3 worm cellular contexts compared by ENCODE assay signal in the genomic region with DNA sequence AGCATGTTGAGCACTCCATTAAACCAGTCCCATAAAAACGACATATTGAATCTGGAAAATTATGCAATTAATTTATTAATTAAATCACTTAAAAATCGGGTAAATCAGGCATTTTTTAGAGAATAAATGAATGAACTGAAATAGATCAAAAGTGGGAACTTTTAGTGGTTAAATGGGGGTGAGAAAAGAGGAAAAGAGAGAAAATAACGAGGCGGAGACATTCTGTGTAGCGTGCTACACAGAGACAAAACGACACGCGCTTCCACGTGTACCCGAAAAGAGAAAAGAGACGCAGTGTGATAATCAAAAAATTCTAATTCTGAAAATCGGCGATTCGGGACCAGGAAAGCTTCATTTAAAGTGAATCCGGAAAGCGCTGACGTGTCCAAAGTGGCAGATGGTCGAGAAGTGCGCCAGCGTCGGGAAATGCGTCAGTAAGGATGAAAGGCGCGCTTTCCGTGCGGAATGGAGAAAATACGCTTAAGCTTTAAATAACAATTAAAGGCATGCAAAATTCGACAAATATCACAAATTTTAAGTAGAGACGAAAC.
TF ChIP-seq lines count a peak whose summit lies in the region.

A gene (minus strand): TSS at position 51 of the 551 bp plus-strand sequence.

TF ChIP-seq in whole organism, L1 larva, 84 proteins besides CTCF, POLR2A, EP300 and RAD21 (continued from another document and continues in another):
- TF ChIP-seq unc-98 (GFP tag; IDR thresholded peaks at IDR 0.05; lab: Robert Waterston, UW) (no peak), ces-1 (GFP tag; optimal IDR thresholded peaks at IDR 0.05; lab: Kevin White, UChicago) (no peak), hpl-2 (GFP tag; optimal IDR thresholded peaks at IDR 0.05; lab: Kevin White, UChicago) (peak; percentile 52), hlh-4 (tag; optimal IDR thresholded peaks at IDR 0.05; lab: Kevin White, UChicago) (no peak), sox-4 (tag; optimal IDR thresholded peaks at IDR 0.05; lab: Kevin White, UChicago) (peak; percentile 60), nhr-76 (tag; optimal IDR thresholded peaks at IDR 0.05; lab: Kevin White, UChicago) (no peak), nhr-237 (tag; optimal IDR thresholded peaks at IDR 0.05; lab: Kevin White, UChicago) (peak; percentile 41), efl-1 (optimal IDR thresholded peaks at IDR 0.05; lab: Kevin White, UChicago) (peak; percentile 80 to 85), efl-1 (GFP tag; optimal IDR thresholded peaks at IDR 0.05 in 1 of 2; lab: Kevin White, UChicago) (peak; percentile 76 to 98), elt-2 (tag; optimal IDR thresholded peaks at IDR 0.05; lab: Kevin White, UChicago) (peak; percentile 29), elt-3 (tag; optimal IDR thresholded peaks at IDR 0.05; lab: Kevin White, UChicago) (peak in 2 of 6 experiments; percentile 13 to 27), ceh-63 (GFP tag; optimal IDR thresholded peaks at IDR 0.05; lab: Kevin White, UChicago) (no peak), jun-1 (tag; optimal IDR thresholded peaks at IDR 0.05; lab: Kevin White, UChicago) (peak; percentile 69), F16B12.6 (tag; optimal IDR thresholded peaks at IDR 0.05; lab: Kevin White, UChicago) (peak; percentile 60), nhr-85 (tag; lab: Kevin White, UChicago) (peak; percentile 85), irx-1 (tag; optimal IDR thresholded peaks at IDR 0.05; lab: Kevin White, UChicago) (peak; percentile 85), tlp-1 (tag; optimal IDR thresholded peaks at IDR 0.05; lab: Kevin White, UChicago) (no peak), aly-2 (tag; optimal IDR thresholded peaks at IDR 0.05; lab: Kevin White, UChicago) (peak; percentile 62), alr-1 (tag; optimal IDR thresholded peaks at IDR 0.05; lab: Kevin White, UChicago; ENCODE audit: borderline replicate concordance) (no peak), ets-5 (GFP tag; IDR thresholded peaks at IDR 0.05; lab: Robert Waterston, UW) (no peak), lin-39 (tag; optimal IDR thresholded peaks at IDR 0.05; lab: Kevin White, UChicago) (peak; percentile 74), unc-30 (tag; optimal IDR thresholded peaks at IDR 0.05; lab: Kevin White, UChicago) (no peak), C16A3.4 (tag; optimal IDR thresholded peaks at IDR 0.05; lab: Kevin White, UChicago) (peak; percentile 73), vab-15 (tag; optimal IDR thresholded peaks at IDR 0.05; lab: Kevin White, UChicago) (no peak), grh-1 (GFP tag; IDR thresholded peaks at IDR 0.05; lab: Robert Waterston, UW) (peak; percentile 79), blmp-1 (tag; optimal IDR thresholded peaks at IDR 0.05; lab: Kevin White, UChicago) (peak; percentile 45), nhr-28 (tag; optimal IDR thresholded peaks at IDR 0.05; lab: Kevin White, UChicago) (no peak), dsc-1 (tag; optimal IDR thresholded peaks at IDR 0.05; lab: Kevin White, UChicago) (peak; percentile 91), nhr-71 (tag; optimal IDR thresholded peaks at IDR 0.05; lab: Kevin White, UChicago) (peak; percentile 93), lin-35 (GFP tag; optimal IDR thresholded peaks at IDR 0.05; lab: Kevin White, UChicago) (peak; percentile 82 to 87), unc-62 (GFP tag; optimal IDR thresholded peaks at IDR 0.05; lab: Kevin White, UChicago) (no peak), zip-4 (GFP tag; optimal IDR thresholded peaks at IDR 0.05; lab: Kevin White, UChicago) (peak; percentile 59), zag-1 (tag; optimal IDR thresholded peaks at IDR 0.05; lab: Kevin White, UChicago) (no peak), C04F5.9 (tag; optimal IDR thresholded peaks at IDR 0.05; lab: Kevin White, UChicago) (peak; percentile 35), sptf-1 (tag; optimal IDR thresholded peaks at IDR 0.05; lab: Kevin White, UChicago) (no peak), egl-13 (tag; optimal IDR thresholded peaks at IDR 0.05; lab: Kevin White, UChicago) (peak; percentile 85), fkh-10 (GFP tag; optimal IDR thresholded peaks at IDR 0.05; lab: Kevin White, UChicago) (peak; percentile 54), nhr-84 (tag; optimal IDR thresholded peaks at IDR 0.05; lab: Kevin White, UChicago) (no peak), hlh-17 (GFP tag; optimal IDR thresholded peaks at IDR 0.05; lab: Kevin White, UChicago; ENCODE audit: borderline replicate concordance) (no peak), egl-27 (tag; optimal IDR thresholded peaks at IDR 0.05; lab: Kevin White, UChicago) (no peak), mdl-1 (tag; optimal IDR thresholded peaks at IDR 0.05; lab: Kevin White, UChicago) (peak in 1 of 2 experiments; percentile 45), xbp-1 (tag; optimal IDR thresholded peaks at IDR 0.05; lab: Kevin White, UChicago) (peak; percentile 93)

TF ChIP-seq in whole organism, L3 larva, 47 proteins besides CTCF, POLR2A, EP300 and RAD21 (continued from another document):
- peak; percentile 49 for TF ChIP-seq skn-1 (tag; optimal IDR thresholded peaks at IDR 0.05; lab: Kevin White, UChicago)
- no peak for TF ChIP-seq elt-3 (tag; optimal IDR thresholded peaks at IDR 0.05; lab: Kevin White, UChicago)
- TF ChIP-seq mdl-1 (tag; optimal IDR thresholded peaks at IDR 0.05; lab: Kevin White, UChicago), result peak; percentile 65
- TF ChIP-seq fkh-2 (tag; optimal IDR thresholded peaks at IDR 0.05; lab: Kevin White, UChicago), result no peak
- peak; percentile 55 for TF ChIP-seq nhr-25 (tag; optimal IDR thresholded peaks at IDR 0.05; lab: Kevin White, UChicago)
- peak; percentile 40 for TF ChIP-seq R02D3.7 (tag; optimal IDR thresholded peaks at IDR 0.05; lab: Kevin White, UChicago)
- TF ChIP-seq ztf-4 (tag; optimal IDR thresholded peaks at IDR 0.05; lab: Kevin White, UChicago), result peak; percentile 65
- no peak for TF ChIP-seq elt-1 (tag; optimal IDR thresholded peaks at IDR 0.05; lab: Kevin White, UChicago)
- no peak for TF ChIP-seq aly-2 (tag; optimal IDR thresholded peaks at IDR 0.05; lab: Kevin White, UChicago)
- no peak for TF ChIP-seq ama-1 (optimal IDR thresholded peaks at IDR 0.05; lab: Kevin White, UChicago)
- no peak for TF ChIP-seq eor-1 (tag; optimal IDR thresholded peaks at IDR 0.05; lab: Kevin White, UChicago)
- TF ChIP-seq egl-27 (tag; optimal IDR thresholded peaks at IDR 0.05; lab: Kevin White, UChicago), result no peak
- TF ChIP-seq nhr-237 (tag; optimal IDR thresholded peaks at IDR 0.05; lab: Kevin White, UChicago), result no peak
- TF ChIP-seq lin-15B (tag; optimal IDR thresholded peaks at IDR 0.05; lab: Kevin White, UChicago), result peak; percentile 82
- peak; percentile 66 for TF ChIP-seq snpc-4 (tag; optimal IDR thresholded peaks at IDR 0.05; lab: Kevin White, UChicago)
- TF ChIP-seq nfya-1 (tag; optimal IDR thresholded peaks at IDR 0.05; lab: Kevin White, UChicago; ENCODE audit: insufficient read depth), result peak; percentile 70
- no peak for TF ChIP-seq ztf-11 (tag; optimal IDR thresholded peaks at IDR 0.05; lab: Kevin White, UChicago)
- TF ChIP-seq nhr-43 (tag; optimal IDR thresholded peaks at IDR 0.05; lab: Kevin White, UChicago; ENCODE audit: poor library complexity, severe bottlenecking), result peak; percentile 69
- no peak for TF ChIP-seq unc-39 (tag; optimal IDR thresholded peaks at IDR 0.05; lab: Kevin White, UChicago)
- TF ChIP-seq nhr-67 (tag; optimal IDR thresholded peaks at IDR 0.05; lab: Kevin White, UChicago), result no peak
- TF ChIP-seq nhr-12 (tag; optimal IDR thresholded peaks at IDR 0.05; lab: Kevin White, UChicago), result no peak
- no peak for TF ChIP-seq unc-62 (GFP tag; optimal IDR thresholded peaks at IDR 0.05; lab: Kevin White, UChicago)
- TF ChIP-seq ZK546.5 (tag; optimal IDR thresholded peaks at IDR 0.05; lab: Kevin White, UChicago), result no peak
- peak; percentile 60 for TF ChIP-seq elt-2 (tag; optimal IDR thresholded peaks at IDR 0.05; lab: Kevin White, UChicago)
- no peak for TF ChIP-seq sea-2 (GFP tag; optimal IDR thresholded peaks at IDR 0.05; lab: Kevin White, UChicago)
- TF ChIP-seq lin-39 (tag; optimal IDR thresholded peaks at IDR 0.05; lab: Kevin White, UChicago), result peak; percentile 45
- TF ChIP-seq hmg-11 (tag; optimal IDR thresholded peaks at IDR 0.05; lab: Kevin White, UChicago), result peak; percentile 53
- TF ChIP-seq pha-4 (tag; optimal IDR thresholded peaks at IDR 0.05; lab: Kevin White, UChicago), result peak; percentile 48
- no peak for TF ChIP-seq fos-1 (tag; optimal IDR thresholded peaks at IDR 0.05; lab: Kevin White, UChicago)

TF ChIP-seq in whole organism, young adult, 124 proteins besides CTCF, POLR2A, EP300 and RAD21 (continued from another document):
- TF ChIP-seq lin-35 (GFP tag; optimal IDR thresholded peaks at IDR 0.05; lab: Kevin White, UChicago) (peak in 2 of 3 experiments; percentile 43 to 76), Y53G8AR.9 (GFP tag; conservative IDR thresholded peaks at IDR 0.05; lab: Robert Waterston, UW) (peak; percentile 80; the same call in 1 of the 2 replicates), mcd-1 (GFP tag; IDR thresholded peaks at IDR 0.05; lab: Robert Waterston, UW) (peak; percentile 88), chd-7 (tag; optimal IDR thresholded peaks at IDR 0.05; lab: Kevin White, UChicago) (peak; percentile 68), C17E4.6 (GFP tag; IDR thresholded peaks at IDR 0.05; lab: Robert Waterston, UW) (peak; percentile 33; the same call in 1 of the 2 replicates), hmg-1.2 (GFP tag; IDR thresholded peaks at IDR 0.05; lab: Robert Waterston, UW) (peak; percentile 53), F52B5.7 (tag; optimal IDR thresholded peaks at IDR 0.05; lab: Kevin White, UChicago) (no peak), Y56A3A.18 (GFP tag; IDR thresholded peaks at IDR 0.05; lab: Robert Waterston, UW) (peak; percentile 40; the same call in 1 of the 2 replicates), snpc-4 (GFP tag; optimal IDR thresholded peaks at IDR 0.05; lab: Kevin White, UChicago) (no peak), snpc-4 (tag; optimal IDR thresholded peaks at IDR 0.05; lab: Kevin White, UChicago) (peak in 2 of 4 experiments; percentile 65 to 70), lag-1 (GFP tag; IDR thresholded peaks at IDR 0.05; lab: Robert Waterston, UW) (no peak), F49E8.2 (tag; optimal IDR thresholded peaks at IDR 0.05; lab: Kevin White, UChicago; ENCODE audit: insufficient read depth) (no peak), nhr-80 (tag; optimal IDR thresholded peaks at IDR 0.05; lab: Kevin White, UChicago) (peak; percentile 65), dpl-1 (GFP tag; optimal IDR thresholded peaks at IDR 0.05; lab: Kevin White, UChicago) (peak; percentile 17), efl-1 (GFP tag; optimal IDR thresholded peaks at IDR 0.05; lab: Kevin White, UChicago) (peak; percentile 55), C06A6.2 (GFP tag; conservative IDR thresholded peaks at IDR 0.05; lab: Robert Waterston, UW) (0 out of 2 replicates have a peak, but pooled peaks have one; percentile 34), F37B4.10 (GFP tag; IDR thresholded peaks at IDR 0.05; lab: Robert Waterston, UW) (no peak), attf-6 (GFP tag; IDR thresholded peaks at IDR 0.05; lab: Robert Waterston, UW) (peak; percentile 62; the same call in 1 of the 2 replicates), ceh-58 (GFP tag; IDR thresholded peaks at IDR 0.05; lab: Robert Waterston, UW) (no peak), ztf-18 (tag; optimal IDR thresholded peaks at IDR 0.05; lab: Kevin White, UChicago) (peak; percentile 97), madf-8 (GFP tag; conservative IDR thresholded peaks at IDR 0.05; lab: Robert Waterston, UW) (peak; percentile 63), ceh-91 (GFP tag; IDR thresholded peaks at IDR 0.05; lab: Robert Waterston, UW) (0 out of 2 replicates have a peak, but pooled peaks have one; percentile 43), Y53F4B.3 (GFP tag; IDR thresholded peaks at IDR 0.05; lab: Robert Waterston, UW) (no peak), attf-5 (GFP tag; optimal IDR thresholded peaks at IDR 0.05; lab: Kevin White, UChicago) (peak; percentile 59), F22D6.2 (tag; optimal IDR thresholded peaks at IDR 0.05; lab: Kevin White, UChicago) (peak; percentile 32), F23B12.7 (tag; optimal IDR thresholded peaks at IDR 0.05; lab: Kevin White, UChicago; ENCODE audit: insufficient read depth) (peak; percentile 8), ekl-4 (GFP tag; IDR thresholded peaks at IDR 0.05; lab: Robert Waterston, UW) (peak; percentile 68), nfyb-1 (GFP tag; IDR thresholded peaks at IDR 0.05; lab: Robert Waterston, UW) (peak; percentile 65), atf-7 (tag; optimal IDR thresholded peaks at IDR 0.05; lab: Kevin White, UChicago) (peak; percentile 21), K12H6.12 (tag; optimal IDR thresholded peaks at IDR 0.05; lab: Kevin White, UChicago) (peak; percentile 57), repo-1 (tag; optimal IDR thresholded peaks at IDR 0.05; lab: Kevin White, UChicago) (peak; percentile 39), egrh-3 (GFP tag; IDR thresholded peaks at IDR 0.05; lab: Robert Waterston, UW) (no peak), D2030.7 (GFP tag; IDR thresholded peaks at IDR 0.05; lab: Robert Waterston, UW) (peak; percentile 66), F33H1.4 (GFP tag; IDR thresholded peaks at IDR 0.05; lab: Robert Waterston, UW) (peak; percentile 72), ztf-28 (GFP tag; IDR thresholded peaks at IDR 0.05; lab: Robert Waterston, UW) (no peak), Y79H2A.3 (GFP tag; conservative IDR thresholded peaks at IDR 0.05; lab: Robert Waterston, UW) (no peak), lin-54 (GFP tag; optimal IDR thresholded peaks at IDR 0.05; lab: Kevin White, UChicago) (peak; percentile 79), madf-6 (GFP tag; IDR thresholded peaks at IDR 0.05; lab: Robert Waterston, UW) (peak; percentile 75), tbp1 (GFP tag; optimal IDR thresholded peaks at IDR 0.05; lab: Kevin White, UChicago) (peak; percentile 59), ztf-26 (tag; optimal IDR thresholded peaks at IDR 0.05; lab: Kevin White, UChicago) (peak; percentile 51), ceh-27 (GFP tag; optimal IDR thresholded peaks at IDR 0.05; lab: Kevin White, UChicago) (peak; percentile 16), hlh-12 (tag; optimal IDR thresholded peaks at IDR 0.05; lab: Kevin White, UChicago) (no peak), athp-1 (tag; optimal IDR thresholded peaks at IDR 0.05; lab: Kevin White, UChicago) (peak; percentile 9)
